Worm (Caenorhabditis elegans) whole organism, L3 larva: ENCODE results near the gene sssh-1.
A peak's percentile ranks its signal among the peaks of the same experiment; 100 is the strongest.

Experiments used
- R02D3.7 ChIP-seq: fragments of 150-350 bp; optimal IDR thresholded peaks from 2 replicates; lab custom pipeline; 2014; ENCODE audit warnings: missing biosample characterization, missing genetic modification characterization
- ZK546.5 ChIP-seq: sonication (generic microtip); optimal IDR thresholded peaks from 2 replicates; lab custom pipeline; 2017; ENCODE audit warnings: missing biosample characterization, missing genetic modification characterization
- aly-2 ChIP-seq: fragments of 150-350 bp; optimal IDR thresholded peaks from 2 replicates; lab custom pipeline; 2014; ENCODE audit warnings: missing biosample characterization, missing genetic modification characterization
- ama-1 ChIP-seq: fragments of 150-350 bp; optimal IDR thresholded peaks from 2 replicates; lab custom pipeline; 2018
- ceh-16 ChIP-seq: sonication (generic microtip); optimal IDR thresholded peaks from 2 replicates; lab custom pipeline; 2017; ENCODE audit warnings: missing biosample characterization, missing genetic modification characterization
- ceh-28 ChIP-seq: fragments of 150-350 bp; optimal IDR thresholded peaks from 2 replicates; lab custom pipeline; 2014; ENCODE audit warnings: missing biosample characterization, missing genetic modification reagents, missing genetic modification characterization
- ceh-82 ChIP-seq: fragments of 150-350 bp; optimal IDR thresholded peaks from 2 replicates; lab custom pipeline; 2014; ENCODE audit warnings: missing biosample characterization, missing genetic modification characterization
- ceh-9 ChIP-seq: sonication (generic microtip); optimal IDR thresholded peaks from 2 replicates; lab custom pipeline; 2018; ENCODE audit warnings: missing biosample characterization, missing genetic modification characterization
- daf-12 ChIP-seq: fragments of 150-350 bp; optimal IDR thresholded peaks from 2 replicates; lab custom pipeline; 2014; ENCODE audit warnings: missing biosample characterization, missing genetic modification reagents, missing genetic modification characterization
- egl-27 ChIP-seq: sonication (generic microtip); optimal IDR thresholded peaks from 4 replicates; lab custom pipeline; 2017; ENCODE audit warnings: missing biosample characterization, missing genetic modification reagents, missing genetic modification characterization
- egl-5 ChIP-seq: fragments of 150-350 bp; optimal IDR thresholded peaks from 2 replicates; lab custom pipeline; 2017; ENCODE audit warnings: missing biosample characterization, missing genetic modification reagents, missing genetic modification characterization, inconsistent platforms
- elt-1 ChIP-seq: fragments of 150-350 bp; optimal IDR thresholded peaks from 2 replicates; lab custom pipeline; 2014; ENCODE audit warnings: missing biosample characterization, missing genetic modification characterization
- elt-2 ChIP-seq: sonication (generic microtip); optimal IDR thresholded peaks from 2 replicates; lab custom pipeline; 2016; ENCODE audit warnings: missing genetic modification reagents, mild to moderate bottlenecking, missing genetic modification characterization, missing compliant biosample characterization
- elt-3 ChIP-seq, 3 experiments: fragments of 150-350 bp in 1 of 3; sonication (generic microtip) in 2 of 3; optimal IDR thresholded peaks; 2 replicates in 2 of 3; 4 replicates in 1 of 3; lab custom pipeline; 2014 to 2017; ENCODE audit warnings: missing biosample characterization in 3 of 3, missing genetic modification characterization in 3 of 3
- eor-1 ChIP-seq, 2 experiments: fragments of 150-350 bp; optimal IDR thresholded peaks; 2 replicates each; lab custom pipeline; 2014 to 2018; ENCODE audit warnings: missing biosample characterization in 2 of 2, missing genetic modification characterization in 2 of 2
- fkh-10 ChIP-seq: sonication (generic microtip); optimal IDR thresholded peaks from 2 replicates; lab custom pipeline; 2017; ENCODE audit warnings: missing biosample characterization, missing genetic modification reagents, missing genetic modification characterization
- fkh-2 ChIP-seq: fragments of 150-350 bp; optimal IDR thresholded peaks from 2 replicates; lab custom pipeline; 2014; ENCODE audit warnings: missing biosample characterization, missing genetic modification reagents, missing genetic modification characterization
- fos-1 ChIP-seq: fragments of 150-350 bp; optimal IDR thresholded peaks from 2 replicates; lab custom pipeline; 2014; ENCODE audit warnings: missing biosample characterization, missing genetic modification characterization
- hmg-11 ChIP-seq: sonication (generic microtip); optimal IDR thresholded peaks from 2 replicates; lab custom pipeline; 2016; ENCODE audit warnings: missing genetic modification characterization, missing compliant biosample characterization
- jun-1 ChIP-seq: fragments of 150-350 bp; optimal IDR thresholded peaks from 2 replicates; lab custom pipeline; 2014; ENCODE audit warnings: missing biosample characterization, missing genetic modification reagents, missing genetic modification characterization
- lin-15B ChIP-seq: fragments of 150-350 bp; optimal IDR thresholded peaks from 2 replicates; lab custom pipeline; 2014; ENCODE audit warnings: missing biosample characterization, missing genetic modification characterization
- lin-39 ChIP-seq: fragments of 150-350 bp; optimal IDR thresholded peaks from 2 replicates; lab custom pipeline; 2018; ENCODE audit warnings: missing biosample characterization, missing genetic modification reagents, missing genetic modification characterization
- lsy-12 ChIP-seq: sonication (generic microtip); optimal IDR thresholded peaks from 2 replicates; lab custom pipeline; 2016; ENCODE audit warnings: mild to moderate bottlenecking, missing genetic modification characterization, missing compliant biosample characterization
- mdl-1 ChIP-seq: fragments of 150-350 bp; optimal IDR thresholded peaks from 2 replicates; lab custom pipeline; 2014; ENCODE audit warnings: missing biosample characterization, missing genetic modification characterization
- mml-1 ChIP-seq: fragments of 150-350 bp; sonication (generic microtip); optimal IDR thresholded peaks from 3 replicates; lab custom pipeline; 2014; ENCODE audit warnings: missing biosample characterization, missing genetic modification characterization
- nfya-1 ChIP-seq: sonication (generic microtip); optimal IDR thresholded peaks from 2 replicates; lab custom pipeline; 2017; ENCODE audit warnings: missing genetic modification characterization, mild to moderate bottlenecking, missing compliant biosample characterization, antibody characterized with exemption, moderate library complexity; ENCODE audit not compliant: insufficient read depth
- nhr-11 ChIP-seq: fragments of 150-350 bp; optimal IDR thresholded peaks from 2 replicates; lab custom pipeline; 2014; ENCODE audit warnings: missing biosample characterization, missing genetic modification characterization
- nhr-12 ChIP-seq: fragments of 150-350 bp; optimal IDR thresholded peaks from 2 replicates; lab custom pipeline; 2014; ENCODE audit warnings: missing biosample characterization, missing genetic modification characterization
- nhr-23 ChIP-seq: fragments of 150-350 bp; optimal IDR thresholded peaks from 2 replicates; lab custom pipeline; 2014; ENCODE audit warnings: missing biosample characterization, missing genetic modification reagents, missing genetic modification characterization
- nhr-237 ChIP-seq: fragments of 150-350 bp; optimal IDR thresholded peaks from 2 replicates; lab custom pipeline; 2014; ENCODE audit warnings: missing biosample characterization, missing genetic modification characterization
- nhr-25 ChIP-seq: sonication (generic microtip); optimal IDR thresholded peaks from 2 replicates; lab custom pipeline; 2017; ENCODE audit warnings: missing biosample characterization, missing genetic modification characterization
- nhr-28 ChIP-seq: fragments of 150-350 bp; optimal IDR thresholded peaks from 2 replicates; lab custom pipeline; 2014; ENCODE audit warnings: missing biosample characterization, missing genetic modification characterization
- nhr-43 ChIP-seq: sonication (generic microtip); optimal IDR thresholded peaks from 2 replicates; lab custom pipeline; 2016; ENCODE audit warnings: mild to moderate bottlenecking, missing genetic modification characterization, missing compliant biosample characterization; ENCODE audit not compliant: poor library complexity, severe bottlenecking
- nhr-67 ChIP-seq: fragments of 150-350 bp; optimal IDR thresholded peaks from 2 replicates; lab custom pipeline; 2014; ENCODE audit warnings: missing biosample characterization, missing genetic modification characterization
- nhr-76 ChIP-seq: fragments of 150-350 bp; sonication (generic microtip); optimal IDR thresholded peaks from 5 replicates; lab custom pipeline; 2014; ENCODE audit warnings: missing biosample characterization, missing genetic modification characterization
- nhr-77 ChIP-seq: fragments of 150-350 bp; optimal IDR thresholded peaks from 2 replicates; lab custom pipeline; 2014; ENCODE audit warnings: missing biosample characterization, missing genetic modification characterization
- pha-4 ChIP-seq: fragments of 150-350 bp; optimal IDR thresholded peaks from 2 replicates; lab custom pipeline; 2014; ENCODE audit warnings: missing biosample characterization, missing genetic modification reagents, missing genetic modification characterization
- pqm-1 ChIP-seq: fragments of 150-350 bp; optimal IDR thresholded peaks from 2 replicates; lab custom pipeline; 2017; ENCODE audit warnings: missing biosample characterization, missing genetic modification characterization, inconsistent platforms
- sea-2 ChIP-seq: fragments of 150-350 bp; sonication (generic microtip); optimal IDR thresholded peaks from 4 replicates; lab custom pipeline; 2014; ENCODE audit warnings: missing biosample characterization, missing genetic modification reagents, missing genetic modification characterization
- skn-1 ChIP-seq: fragments of 150-350 bp; optimal IDR thresholded peaks from 2 replicates; lab custom pipeline; 2014; ENCODE audit warnings: missing biosample characterization, missing genetic modification characterization
- snpc-4 ChIP-seq: fragments of 150-350 bp; optimal IDR thresholded peaks from 2 replicates; lab custom pipeline; 2014; ENCODE audit warnings: missing biosample characterization, missing genetic modification characterization
- tbx-2 ChIP-seq: sonication (generic microtip); optimal IDR thresholded peaks from 2 replicates; lab custom pipeline; 2016; ENCODE audit warnings: mild to moderate bottlenecking, missing genetic modification characterization, missing compliant biosample characterization
- unc-39 ChIP-seq: sonication (generic microtip); optimal IDR thresholded peaks from 4 replicates; lab custom pipeline; 2017; ENCODE audit warnings: missing biosample characterization, missing genetic modification characterization
- unc-62 ChIP-seq: fragments of 150-350 bp; sonication (generic microtip); optimal IDR thresholded peaks from 4 replicates; lab custom pipeline; 2014; ENCODE audit warnings: missing biosample characterization, missing genetic modification reagents, missing genetic modification characterization
- zag-1 ChIP-seq: fragments of 150-350 bp; optimal IDR thresholded peaks from 2 replicates; lab custom pipeline; 2014; ENCODE audit warnings: missing biosample characterization, missing genetic modification characterization
- ztf-11 ChIP-seq: fragments of 150-350 bp; optimal IDR thresholded peaks from 2 replicates; lab custom pipeline; 2014; ENCODE audit warnings: missing biosample characterization, missing genetic modification characterization
- ztf-4 ChIP-seq: fragments of 150-350 bp; optimal IDR thresholded peaks from 2 replicates; lab custom pipeline; 2014; ENCODE audit warnings: missing biosample characterization, missing genetic modification characterization

The sssh-1 gene

DNA sequence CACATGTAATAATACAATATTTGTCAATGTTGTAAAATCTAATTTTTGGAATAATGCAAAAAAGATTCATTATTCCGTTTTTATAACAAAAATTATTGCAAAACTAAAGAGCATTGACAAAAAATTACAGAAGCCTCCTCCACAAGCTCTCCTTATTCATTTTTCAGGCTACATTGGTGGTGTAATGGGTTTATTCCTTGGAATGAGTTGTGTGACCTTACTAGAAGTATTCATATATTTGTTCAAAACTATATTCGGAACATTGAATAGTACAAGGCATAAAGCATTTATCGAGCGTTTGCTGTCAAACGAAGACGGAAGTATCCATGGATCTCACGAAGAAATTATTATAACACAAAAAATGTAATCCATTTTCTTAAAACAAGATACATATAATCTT, 23.9 kb upstream of the sssh-1 start:
- no peak for TF ChIP-seq elt-3 (tag; optimal IDR thresholded peaks at IDR 0.05; lab: Kevin White, UChicago)
- no peak for TF ChIP-seq hmg-11 (tag; lab: Kevin White, UChicago)
- TF ChIP-seq elt-2 (tag; lab: Kevin White, UChicago): no peak
- no peak for TF ChIP-seq nhr-28
- no peak for TF ChIP-seq skn-1
- TF ChIP-seq aly-2 (tag; lab: Kevin White, UChicago): no peak
- TF ChIP-seq nhr-237: no peak
- no peak for TF ChIP-seq lsy-12 (tag; lab: Kevin White, UChicago)
- TF ChIP-seq elt-1: no peak
- TF ChIP-seq fkh-10 (GFP tag; lab: Kevin White, UChicago): no peak

DNA sequence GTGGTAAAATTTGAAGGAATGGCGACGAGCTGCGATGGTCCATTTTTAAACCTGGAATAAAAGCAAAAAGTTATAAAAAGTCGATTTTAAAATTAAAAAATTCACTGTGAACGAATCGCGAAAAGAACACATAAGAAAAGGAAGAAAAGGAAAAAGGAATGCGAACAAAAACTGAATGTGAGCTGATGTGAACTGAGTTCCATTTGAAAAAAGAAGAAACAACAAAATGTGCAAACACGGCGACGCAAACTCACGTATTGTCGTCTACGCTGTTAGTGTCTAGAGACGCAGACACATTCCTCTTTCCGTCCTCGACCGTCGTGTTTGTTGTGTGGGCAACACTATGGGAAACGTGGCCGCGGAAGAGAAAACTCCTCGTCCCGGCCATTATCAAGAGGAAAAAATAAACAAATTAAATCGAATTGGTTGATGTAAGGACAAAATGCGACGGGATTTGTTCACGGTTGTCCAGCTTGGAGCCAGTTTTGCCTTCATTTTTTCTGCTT, 22.0 kb upstream of the sssh-1 start, which contains the start of the genes C27C12.1 and C27C12.4:
C27C12.1 (minus strand) TSS at position 51 of the 506 bp plus-strand sequence.
C27C12.4 (plus strand) TSS at position 375 of the 506 bp plus-strand sequence.
- peak; percentile 68 for TF ChIP-seq R02D3.7 (tag; lab: Kevin White, UChicago)
- TF ChIP-seq jun-1 (tag; lab: Kevin White, UChicago): peak; percentile 75
- TF ChIP-seq ztf-11 (tag; lab: Kevin White, UChicago): no peak
- no peak for TF ChIP-seq ceh-9 (tag; lab: Kevin White, UChicago)
- TF ChIP-seq ceh-82 (tag; lab: Kevin White, UChicago): peak; percentile 69
- TF ChIP-seq nhr-76 (tag; lab: Kevin White, UChicago): no peak
- TF ChIP-seq ZK546.5 (tag; lab: Kevin White, UChicago): no peak
- TF ChIP-seq eor-1 (tag; optimal IDR thresholded peaks at IDR 0.05; lab: Kevin White, UChicago): no peak
- TF ChIP-seq skn-1: peak; percentile 87
- no peak for TF ChIP-seq nhr-12 (tag; lab: Kevin White, UChicago)
- no peak for TF ChIP-seq fos-1 (tag; lab: Kevin White, UChicago)
- TF ChIP-seq tbx-2: peak; percentile 78
- TF ChIP-seq nhr-77 (tag; lab: Kevin White, UChicago): no peak
- TF ChIP-seq nhr-28: no peak
- peak; percentile 67 for TF ChIP-seq fkh-10 (GFP tag; lab: Kevin White, UChicago)
- TF ChIP-seq pqm-1: no peak
- peak; percentile 85 for TF ChIP-seq nhr-43
- no peak for TF ChIP-seq aly-2 (tag; lab: Kevin White, UChicago)
- peak; percentile 51 for TF ChIP-seq egl-5 (tag; lab: Kevin White, UChicago)
- TF ChIP-seq lin-39 (tag; lab: Kevin White, UChicago): peak; percentile 82
- TF ChIP-seq nhr-25: peak; percentile 91
- TF ChIP-seq lin-15B (tag; lab: Kevin White, UChicago): peak; percentile 87
- TF ChIP-seq zag-1 (tag; lab: Kevin White, UChicago): peak; percentile 8
- peak; percentile 14 for TF ChIP-seq egl-27 (tag; lab: Kevin White, UChicago)
- TF ChIP-seq snpc-4 (tag; lab: Kevin White, UChicago): peak; percentile 89
- TF ChIP-seq lsy-12 (tag; lab: Kevin White, UChicago): peak; percentile 57
- TF ChIP-seq unc-39: no peak
- TF ChIP-seq sea-2 (GFP tag; lab: Kevin White, UChicago): no peak
- peak; percentile 82 for TF ChIP-seq ceh-28
- TF ChIP-seq unc-62 (GFP tag; lab: Kevin White, UChicago): no peak
- peak; percentile 20 for TF ChIP-seq nhr-11 (tag; lab: Kevin White, UChicago)
- no peak for TF ChIP-seq daf-12 (tag; lab: Kevin White, UChicago)
- peak; percentile 95 for TF ChIP-seq pha-4
- no peak for TF ChIP-seq elt-3 (tag; optimal IDR thresholded peaks at IDR 0.05; lab: Kevin White, UChicago)
- TF ChIP-seq ztf-4 (tag; lab: Kevin White, UChicago): peak; percentile 34
- no peak for TF ChIP-seq nhr-237
- no peak for TF ChIP-seq ceh-16 (tag; lab: Kevin White, UChicago)
- TF ChIP-seq nhr-67 (tag; lab: Kevin White, UChicago): no peak
- peak; percentile 44 for TF ChIP-seq ama-1 (lab: Kevin White, UChicago)
- peak; percentile 90 for TF ChIP-seq nfya-1 (tag; lab: Kevin White, UChicago)
- peak; percentile 95 for TF ChIP-seq hmg-11 (tag; lab: Kevin White, UChicago)
- no peak for TF ChIP-seq mdl-1 (tag; lab: Kevin White, UChicago)
- no peak for TF ChIP-seq mml-1 (tag; lab: Kevin White, UChicago)
- peak; percentile 22 for TF ChIP-seq fkh-2 (tag; lab: Kevin White, UChicago)
- peak; percentile 93 for TF ChIP-seq nhr-23 (tag; lab: Kevin White, UChicago)
- peak; percentile 35 for TF ChIP-seq elt-1
- TF ChIP-seq elt-2 (tag; lab: Kevin White, UChicago): peak; percentile 67
- TF ChIP-seq, all 47 proteins: peak for 26
